Fruit fly (Drosophila melanogaster): ENCODE measurements around the gene CG32579.
A peak's percentile ranks its signal among the peaks of the same experiment; 100 is the strongest.

CG32579 gene

dm6 chrX:16285186-16285585, 37.9 kb upstream of the CG32579 start (continued):
- no peak for TF ChIP-seq CG9797 (GFP tag; optimal IDR thresholded peaks at IDR 0.05)
- no peak for TF ChIP-seq pros (GFP tag; optimal IDR thresholded peaks at IDR 0.05)
- no peak for TF ChIP-seq Vsx1 (GFP tag; optimal IDR thresholded peaks at IDR 0.05)
- no peak for TF ChIP-seq B-H2 (GFP tag; optimal IDR thresholded peaks at IDR 0.05)
- no peak for TF ChIP-seq fd102C (GFP tag; optimal IDR thresholded peaks at IDR 0.05)
- no peak for TF ChIP-seq CG1602 (GFP tag; optimal IDR thresholded peaks at IDR 0.05)
- TF ChIP-seq CG13775 (GFP tag; optimal IDR thresholded peaks at IDR 0.05): no peak
- TF ChIP-seq CG13287 (GFP tag; IDR thresholded peaks at IDR 0.05; ENCODE audit: partially characterized antibody): no peak
- TF ChIP-seq disco-r (GFP tag; optimal IDR thresholded peaks at IDR 0.05): no peak
- TF ChIP-seq CG6765 (GFP tag; optimal IDR thresholded peaks at IDR 0.05): no peak
- no peak for TF ChIP-seq Ets97D (GFP tag; optimal IDR thresholded peaks at IDR 0.05)
- TF ChIP-seq ind (GFP tag; optimal IDR thresholded peaks at IDR 0.05): peak; percentile 2
- TF ChIP-seq Tbp (GFP tag; optimal IDR thresholded peaks at IDR 0.05): no peak
- no peak for TF ChIP-seq CG10654 (GFP tag; optimal IDR thresholded peaks at IDR 0.05)
- TF ChIP-seq esg (GFP tag; conservative IDR thresholded peaks at IDR 0.05): 0 out of 2 replicates have a peak, but pooled peaks have one; percentile 9
- no peak for TF ChIP-seq MESR4 (GFP tag; optimal IDR thresholded peaks at IDR 0.05)
- no peak for TF ChIP-seq Abd-B (GFP tag; optimal IDR thresholded peaks at IDR 0.05)
- no peak for TF ChIP-seq CG15601 (tag; optimal IDR thresholded peaks at IDR 0.05)
- 0 out of 2 replicates have a peak, but pooled peaks have one; percentile 28 for TF ChIP-seq ranshi (GFP tag; IDR thresholded peaks at IDR 0.05)
- no peak for TF ChIP-seq CG7987 (GFP tag; optimal IDR thresholded peaks at IDR 0.05)
- no peak for TF ChIP-seq toy (GFP tag; IDR thresholded peaks at IDR 0.05)
- peak; percentile 39 for TF ChIP-seq CG2120 (GFP tag; optimal IDR thresholded peaks at IDR 0.05)
- no peak for TF ChIP-seq unc-4 (GFP tag; IDR thresholded peaks at IDR 0.05; ENCODE audit: partially characterized antibody)
- TF ChIP-seq Xbp1 (GFP tag; optimal IDR thresholded peaks at IDR 0.05): peak; percentile 17
- TF ChIP-seq ftz-f1 (GFP tag; optimal IDR thresholded peaks at IDR 0.05): no peak
- TF ChIP-seq tll (GFP tag; optimal IDR thresholded peaks at IDR 0.05): no peak
- no peak for TF ChIP-seq Rx (GFP tag; IDR thresholded peaks at IDR 0.05)
- no peak for TF ChIP-seq sr (GFP tag; IDR thresholded peaks at IDR 0.05)
- TF ChIP-seq slp2 (GFP tag; optimal IDR thresholded peaks at IDR 0.05): no peak
- TF ChIP-seq CG7745 (tag; optimal IDR thresholded peaks at IDR 0.05): no peak
- TF ChIP-seq fd3F (GFP tag; optimal IDR thresholded peaks at IDR 0.05): no peak
- TF ChIP-seq CG7372 (GFP tag; IDR thresholded peaks at IDR 0.05): no peak
- no peak for TF ChIP-seq CG34224 (GFP tag; IDR thresholded peaks at IDR 0.05; ENCODE audit: partially characterized antibody)
- TF ChIP-seq CG2116 (GFP tag; optimal IDR thresholded peaks at IDR 0.05): no peak
- no peak for TF ChIP-seq Stat92E (GFP tag; optimal IDR thresholded peaks at IDR 0.05)
- TF ChIP-seq gsb-n (tag; optimal IDR thresholded peaks at IDR 0.05): no peak
- TF ChIP-seq CG3163 (GFP tag; optimal IDR thresholded peaks at IDR 0.05): no peak
- TF ChIP-seq H15 (GFP tag; IDR thresholded peaks at IDR 0.05): no peak
- no peak for TF ChIP-seq cad (GFP tag; optimal IDR thresholded peaks at IDR 0.05)
- no peak for TF ChIP-seq Nf-YB (GFP tag; optimal IDR thresholded peaks at IDR 0.05)
- TF ChIP-seq run (tag; optimal IDR thresholded peaks at IDR 0.05): no peak
- TF ChIP-seq bab2 (GFP tag; optimal IDR thresholded peaks at IDR 0.05): no peak
- TF ChIP-seq Eip74EF (GFP tag; optimal IDR thresholded peaks at IDR 0.05): no peak
- no peak for TF ChIP-seq CG2202 (tag; optimal IDR thresholded peaks at IDR 0.05)
- no peak for TF ChIP-seq CG14965 (GFP tag; optimal IDR thresholded peaks at IDR 0.05; ENCODE audit: borderline replicate concordance)
- no peak for TF ChIP-seq CG9215 (GFP tag; IDR thresholded peaks at IDR 0.05)
- TF ChIP-seq CG10321 (GFP tag; IDR thresholded peaks at IDR 0.05): no peak
- TF ChIP-seq ase (GFP tag; IDR thresholded peaks at IDR 0.05): no peak
- no peak for TF ChIP-seq CG4820 (GFP tag; optimal IDR thresholded peaks at IDR 0.05)
- TF ChIP-seq CG7839 (tag; optimal IDR thresholded peaks at IDR 0.05): peak; percentile 36
- TF ChIP-seq CG7963 (GFP tag; IDR thresholded peaks at IDR 0.05; ENCODE audit: partially characterized antibody): no peak
